Fruit fly (Drosophila melanogaster) Kc167 (cell line): ENCODE data around the gene Acox3.

ENCODE experiments used
- Myc ChIP-seq: fragments of >200 bp; optimal IDR thresholded peaks from 2 replicates; lab custom pipeline; 2017; ENCODE audit warnings: missing external identifiers
- Sin3A ChIP-seq: fragments of >200 bp; optimal IDR thresholded peaks from 2 replicates; lab custom pipeline; 2018; ENCODE audit warnings: missing external identifiers
- h ChIP-seq: fragments of >200 bp; optimal IDR thresholded peaks from 3 replicates; lab custom pipeline; 2018; ENCODE audit warnings: missing external identifiers
- insv ChIP-seq: fragments of >200 bp; optimal IDR thresholded peaks from 3 replicates; lab custom pipeline; 2018; ENCODE audit warnings: missing external identifiers
- psq ChIP-seq: fragments of >200 bp; optimal IDR thresholded peaks from 2 replicates; lab custom pipeline; 2017; ENCODE audit warnings: missing external identifiers
- ttk ChIP-seq: sonication (Bioruptor generic); optimal IDR thresholded peaks from 2 replicates; lab custom pipeline; 2017; ENCODE audit warnings: missing external identifiers

- TF ChIP-seq h (lab: Kevin White, UChicago), result no peak
- TF ChIP-seq ttk (lab: Kevin White, UChicago), result no peak
- no peak for TF ChIP-seq psq (lab: Kevin White, UChicago)
- TF ChIP-seq Sin3A, result no peak
- TF ChIP-seq insv (lab: Kevin White, UChicago), result no peak
- TF ChIP-seq Myc, result no peak
These were observed 37.0 kb downstream of the Acox3 start, which contains the start of gene DIP-epsilon for dm6 chr2L:6411089-6411757.
